Fruit fly (Drosophila melanogaster): Measurements from ENCODE around the gene Rac1.

Gene Rac1

dm6 chr3L:1298509-1298908, 4.0 kb downstream of the Rac1 start, which contains the start of gene scf (continued):
- TF ChIP-seq CG13624 (GFP tag; optimal IDR thresholded peaks at IDR 0.05) (peak; percentile 11), bcd (GFP tag; optimal IDR thresholded peaks at IDR 0.05) (no peak), CG12155 (GFP tag; optimal IDR thresholded peaks at IDR 0.05) (no peak), CG12744 (GFP tag; optimal IDR thresholded peaks at IDR 0.05) (no peak), prd (optimal IDR thresholded peaks at IDR 0.05) (no peak), prd (GFP tag; IDR thresholded peaks at IDR 0.05) (0 out of 3 replicates have a peak, but pooled peaks have one; percentile 32), CG6765 (GFP tag; optimal IDR thresholded peaks at IDR 0.05) (no peak), CG10979 (tag; optimal IDR thresholded peaks at IDR 0.05) (no peak), Bgb (GFP tag; IDR thresholded peaks at IDR 0.05; ENCODE audit: partially characterized antibody) (peak; percentile 49), Optix (GFP tag; IDR thresholded peaks at IDR 0.05) (no peak), hbn (GFP tag; IDR thresholded peaks at IDR 0.05; ENCODE audit: partially characterized antibody) (no peak), CG11247 (GFP tag; IDR thresholded peaks at IDR 0.05) (0 out of 2 replicates have a peak, but pooled peaks have one; percentile 15), CG15011 (GFP tag; optimal IDR thresholded peaks at IDR 0.05) (no peak), ci (GFP tag; IDR thresholded peaks at IDR 0.05) (peak; percentile 63; the same call in 2 of the 3 replicates), Fer1 (GFP tag; optimal IDR thresholded peaks at IDR 0.05) (peak; percentile 35), dan (GFP tag; IDR thresholded peaks at IDR 0.05) (no peak), ac (GFP tag; optimal IDR thresholded peaks at IDR 0.05) (no peak), gfzf (GFP tag; optimal IDR thresholded peaks at IDR 0.05) (peak; percentile 16), Pdp1 (GFP tag; optimal IDR thresholded peaks at IDR 0.05) (no peak), stwl (tag; optimal IDR thresholded peaks at IDR 0.05) (peak; percentile 36), CG10431 (GFP tag; optimal IDR thresholded peaks at IDR 0.05) (no peak), salm (tag; optimal IDR thresholded peaks at IDR 0.05) (no peak), Asciz (GFP tag; optimal IDR thresholded peaks at IDR 0.05) (no peak), CG12391 (tag; optimal IDR thresholded peaks at IDR 0.05) (no peak), ems (GFP tag; optimal IDR thresholded peaks at IDR 0.05) (no peak), HLH4C (GFP tag; IDR thresholded peaks at IDR 0.05; ENCODE audit: partially characterized antibody) (no peak), Ets65A (GFP tag) (no peak), gt (GFP tag; IDR thresholded peaks at IDR 0.05) (no peak), unpg (GFP tag; optimal IDR thresholded peaks at IDR 0.05) (no peak), Max (GFP tag; optimal IDR thresholded peaks at IDR 0.05) (no peak), trem (tag; optimal IDR thresholded peaks at IDR 0.05) (peak; percentile 71), peb (GFP tag; IDR thresholded peaks at IDR 0.05) (no peak), Poxn (GFP tag; IDR thresholded peaks at IDR 0.05) (no peak), p53 (GFP tag; optimal IDR thresholded peaks at IDR 0.05) (peak; percentile 2), cad (GFP tag; optimal IDR thresholded peaks at IDR 0.05) (no peak), z (GFP tag; IDR thresholded peaks at IDR 0.05) (peak; percentile 57; the same call in 1 of the 3 replicates), D19B (GFP tag; optimal IDR thresholded peaks at IDR 0.05) (no peak), HLHmδ (GFP tag; optimal IDR thresholded peaks at IDR 0.05) (peak; percentile 35), Dp (GFP tag; optimal IDR thresholded peaks at IDR 0.05) (peak; percentile 91), fru (optimal IDR thresholded peaks at IDR 0.05) (no peak), pros (GFP tag; optimal IDR thresholded peaks at IDR 0.05) (no peak), CG30020 (tag; optimal IDR thresholded peaks at IDR 0.05) (no peak), ara (GFP tag; IDR thresholded peaks at IDR 0.05) (no peak), Sry-β (GFP tag; optimal IDR thresholded peaks at IDR 0.05) (peak; percentile 88), odd (GFP tag; optimal IDR thresholded peaks at IDR 0.05) (no peak), fd64A (GFP tag; optimal IDR thresholded peaks at IDR 0.05) (no peak), CG1602 (GFP tag; optimal IDR thresholded peaks at IDR 0.05) (no peak), vfl (GFP tag; optimal IDR thresholded peaks at IDR 0.05) (no peak), Elba2 (GFP tag; optimal IDR thresholded peaks at IDR 0.05) (no peak), NC2β (GFP tag; optimal IDR thresholded peaks at IDR 0.05) (no peak), CG13296 (GFP tag; optimal IDR thresholded peaks at IDR 0.05) (no peak), Side (GFP tag; optimal IDR thresholded peaks at IDR 0.05) (no peak)

All from whole organism, embryonic.